Fruit fly (Drosophila melanogaster) whole organism, prepupa: Measurements from ENCODE around the gene CG15747.

Experiments used
- Blimp-1 ChIP-seq: fragments of 200-800 bp; sonication (Bioruptor generic); optimal IDR thresholded peaks from 3 replicates; lab custom pipeline; 2017; ENCODE audit warnings: missing biosample characterization, missing genetic modification characterization, mild to moderate bottlenecking, moderate library complexity, missing genetic modification reagents
- CG10631 ChIP-seq: fragments of 200-800 bp; sonication (Bioruptor generic); optimal IDR thresholded peaks from 2 replicates; lab custom pipeline; 2016; ENCODE audit warnings: missing biosample characterization, missing genetic modification characterization
- CG10669 ChIP-seq: fragments of 200-800 bp; sonication (Bioruptor generic); optimal IDR thresholded peaks from 3 replicates; lab custom pipeline; 2018; ENCODE audit warnings: missing biosample characterization, mild to moderate bottlenecking, missing genetic modification characterization, moderate library complexity
- CG11294 ChIP-seq: fragments of 200-800 bp; sonication (Bioruptor generic); IDR thresholded peaks from 2 replicates; pipeline ENCODE4 v1.3.6; 2022; ENCODE audit warnings: missing biosample characterization, missing genetic modification characterization
- CG11762 ChIP-seq: fragments of 200-800 bp; sonication (Bioruptor generic); optimal IDR thresholded peaks from 3 replicates; lab custom pipeline; 2016; ENCODE audit warnings: missing biosample characterization, missing genetic modification characterization; ENCODE audit not compliant: insufficient read depth
- CG11902 ChIP-seq: fragments of 200-800 bp; sonication (Bioruptor generic); optimal IDR thresholded peaks from 3 replicates; lab custom pipeline; 2016; ENCODE audit warnings: missing biosample characterization, missing genetic modification characterization
- CG3032 ChIP-seq: fragments of 200-800 bp; optimal IDR thresholded peaks from 2 replicates; lab custom pipeline; 2019; ENCODE audit warnings: missing biosample characterization, mild to moderate bottlenecking, missing genetic modification characterization, moderate library complexity
- CG31627 ChIP-seq: fragments of 200-800 bp; sonication (Bioruptor generic); optimal IDR thresholded peaks from 3 replicates; lab custom pipeline; 2016; ENCODE audit warnings: missing biosample characterization, missing genetic modification characterization
- CG32006 ChIP-seq: fragments of 200-800 bp; sonication (Bioruptor generic); optimal IDR thresholded peaks from 3 replicates; lab custom pipeline; 2017; ENCODE audit warnings: missing biosample characterization, mild to moderate bottlenecking, missing genetic modification characterization
- CG3919 ChIP-seq: fragments of 200-800 bp; sonication (Bioruptor generic); optimal IDR thresholded peaks from 3 replicates; lab custom pipeline; 2016; ENCODE audit warnings: missing biosample characterization, missing genetic modification characterization
- CG4318 ChIP-seq: fragments of 200-800 bp; sonication (Bioruptor generic); optimal IDR thresholded peaks from 3 replicates; lab custom pipeline; 2017; ENCODE audit warnings: missing biosample characterization, mild to moderate bottlenecking, missing genetic modification characterization
- CG6163 ChIP-seq: fragments of 200-800 bp; sonication (Bioruptor generic); IDR thresholded peaks from 3 replicates; pipeline ENCODE4 v1.3.6; 2022; ENCODE audit warnings: missing biosample characterization, missing genetic modification characterization
- CG6276 ChIP-seq: fragments of 200-800 bp; sonication (Bioruptor generic); optimal IDR thresholded peaks from 2 replicates; lab custom pipeline; 2017; ENCODE audit warnings: missing biosample characterization, mild to moderate bottlenecking, missing genetic modification characterization
- CG6792 ChIP-seq: fragments of 200-800 bp; sonication (Bioruptor generic); optimal IDR thresholded peaks from 3 replicates; lab custom pipeline; 2016; ENCODE audit warnings: missing biosample characterization, missing genetic modification characterization
- CG6808 ChIP-seq: fragments of 200-800 bp; sonication (Bioruptor generic); optimal IDR thresholded peaks from 3 replicates; lab custom pipeline; 2017; ENCODE audit warnings: missing biosample characterization, missing genetic modification characterization, mild to moderate bottlenecking, moderate library complexity, missing genetic modification reagents
- CG6854 ChIP-seq: fragments of 200-800 bp; sonication (Bioruptor generic); optimal IDR thresholded peaks from 2 replicates; lab custom pipeline; 2017; ENCODE audit warnings: missing biosample characterization, mild to moderate bottlenecking, missing genetic modification characterization
- CG7368 ChIP-seq: fragments of 200-800 bp; sonication (Bioruptor generic); optimal IDR thresholded peaks from 3 replicates; lab custom pipeline; 2016; ENCODE audit warnings: missing biosample characterization, missing genetic modification characterization
- CG8119 ChIP-seq: fragments of 200-800 bp; sonication (Bioruptor generic); IDR thresholded peaks from 3 replicates; pipeline ENCODE4 v1.3.6; 2022; ENCODE audit warnings: missing biosample characterization, missing genetic modification characterization
- CG8632 ChIP-seq: fragments of 200-800 bp; sonication (Bioruptor generic); optimal IDR thresholded peaks from 3 replicates; lab custom pipeline; 2016; ENCODE audit warnings: missing biosample characterization, missing genetic modification characterization
- CG9139 ChIP-seq: fragments of 200-800 bp; sonication (Bioruptor generic); optimal IDR thresholded peaks from 3 replicates; lab custom pipeline; 2017; ENCODE audit warnings: missing biosample characterization, mild to moderate bottlenecking, missing genetic modification characterization
- Eip78C ChIP-seq: fragments of 200-800 bp; sonication (Bioruptor generic); peaks from one replicate; lab custom pipeline; 2016; ENCODE audit warnings: missing biosample characterization, missing genetic modification characterization
- Eip93F ChIP-seq: fragments of 200-800 bp; sonication (Bioruptor generic); optimal IDR thresholded peaks from 2 replicates; lab custom pipeline; 2016; ENCODE audit warnings: missing biosample characterization, mild to moderate bottlenecking, missing genetic modification characterization
- Ets21C ChIP-seq: fragments of 200-800 bp; sonication (Bioruptor generic); optimal IDR thresholded peaks from 3 replicates; lab custom pipeline; 2016; ENCODE audit warnings: missing biosample characterization, missing genetic modification characterization
- Gug ChIP-seq: fragments of 200-800 bp; sonication (Bioruptor generic); IDR thresholded peaks from 2 replicates; pipeline ENCODE4 v1.3.6; 2022; ENCODE audit warnings: missing biosample characterization, missing genetic modification characterization
- Hr38 ChIP-seq: sonication (Bioruptor generic); optimal IDR thresholded peaks from 2 replicates; lab custom pipeline; 2016; ENCODE audit warnings: missing biosample characterization, missing genetic modification characterization
- Hr4 ChIP-seq: fragments of 200-800 bp; sonication (Bioruptor generic); optimal IDR thresholded peaks from 3 replicates; lab custom pipeline; 2016; ENCODE audit warnings: missing biosample characterization, missing genetic modification characterization
- Lpt ChIP-seq: fragments of 200-800 bp; sonication (Bioruptor generic); optimal IDR thresholded peaks from 3 replicates; lab custom pipeline; 2016; ENCODE audit warnings: missing biosample characterization, missing genetic modification characterization
- Met ChIP-seq: fragments of 200-800 bp; sonication (Bioruptor generic); optimal IDR thresholded peaks from 3 replicates; lab custom pipeline; 2016; ENCODE audit warnings: missing biosample characterization, missing genetic modification characterization
- OdsH ChIP-seq: fragments of 200-800 bp; sonication (Bioruptor generic); optimal IDR thresholded peaks from 3 replicates; lab custom pipeline; 2016; ENCODE audit warnings: missing biosample characterization, missing genetic modification characterization
- Smox ChIP-seq: fragments of 200-800 bp; sonication (Bioruptor generic); optimal IDR thresholded peaks from 3 replicates; lab custom pipeline; 2016; ENCODE audit warnings: missing biosample characterization, missing genetic modification characterization
- Sox102F ChIP-seq: fragments of 200-800 bp; sonication (Bioruptor generic); optimal IDR thresholded peaks from 2 replicates; lab custom pipeline; 2016; ENCODE audit warnings: missing biosample characterization, mild to moderate bottlenecking, missing genetic modification characterization
- Sox15 ChIP-seq: fragments of 200-800 bp; sonication (Bioruptor generic); optimal IDR thresholded peaks from 3 replicates; lab custom pipeline; 2016; ENCODE audit warnings: missing biosample characterization, missing genetic modification characterization
- acj6 ChIP-seq: fragments of 200-800 bp; sonication (Bioruptor generic); optimal IDR thresholded peaks from 3 replicates; lab custom pipeline; 2016; ENCODE audit warnings: missing biosample characterization, missing genetic modification characterization
- dac ChIP-seq: fragments of 200-800 bp; sonication (Bioruptor generic); optimal IDR thresholded peaks from 2 replicates; lab custom pipeline; 2017; ENCODE audit warnings: missing biosample characterization, mild to moderate bottlenecking, missing genetic modification characterization
- dsx ChIP-seq: fragments of 200-800 bp; optimal IDR thresholded peaks from 3 replicates; lab custom pipeline; 2019; ENCODE audit warnings: missing biosample characterization, mild to moderate bottlenecking, missing genetic modification characterization, moderate library complexity; ENCODE audit not compliant: poor library complexity, severe bottlenecking
- eg ChIP-seq: fragments of 200-800 bp; sonication (Bioruptor generic); IDR thresholded peaks from 3 replicates; pipeline ENCODE4 v1.3.6; 2022; ENCODE audit warnings: missing biosample characterization, missing genetic modification characterization
- fd59A ChIP-seq: fragments of 200-800 bp; sonication (Bioruptor generic); optimal IDR thresholded peaks from 2 replicates; lab custom pipeline; 2017; ENCODE audit warnings: missing biosample characterization, mild to moderate bottlenecking, missing genetic modification characterization, missing genetic modification reagents
- fd85E ChIP-seq: fragments of 200-800 bp; sonication (Bioruptor generic); optimal IDR thresholded peaks from 3 replicates; lab custom pipeline; 2016; ENCODE audit warnings: missing biosample characterization, missing genetic modification characterization
- fkh ChIP-seq: fragments of 200-800 bp; sonication (Bioruptor generic); optimal IDR thresholded peaks from 3 replicates; lab custom pipeline; 2017; ENCODE audit warnings: missing biosample characterization, mild to moderate bottlenecking, missing genetic modification characterization, moderate library complexity
- lz ChIP-seq: fragments of 200-800 bp; sonication (Bioruptor generic); optimal IDR thresholded peaks from 3 replicates; lab custom pipeline; 2016; ENCODE audit warnings: missing biosample characterization, missing genetic modification characterization
- net ChIP-seq: fragments of 200-800 bp; sonication (Bioruptor generic); optimal IDR thresholded peaks from 3 replicates; lab custom pipeline; 2016; ENCODE audit warnings: missing biosample characterization, missing genetic modification characterization
- pdm3 ChIP-seq: fragments of 200-800 bp; sonication (Bioruptor generic); optimal IDR thresholded peaks from 3 replicates; lab custom pipeline; 2016; ENCODE audit warnings: missing biosample characterization, missing genetic modification characterization
- salr ChIP-seq, 2 experiments: fragments of 200-800 bp; sonication (Bioruptor generic); optimal IDR thresholded peaks; 3 replicates each; lab custom pipeline; 2016 to 2018; ENCODE audit warnings: missing biosample characterization in 2 of 2, missing genetic modification characterization in 2 of 2, mild to moderate bottlenecking in 1 of 2
- spab ChIP-seq: fragments of 200-800 bp; sonication (Bioruptor generic); optimal IDR thresholded peaks from 2 replicates; lab custom pipeline; 2017; ENCODE audit warnings: missing biosample characterization, mild to moderate bottlenecking, missing genetic modification characterization, missing genetic modification reagents
- ss ChIP-seq, 2 experiments: fragments of 200-800 bp; sonication (Bioruptor generic); optimal IDR thresholded peaks; 2 replicates in 1 of 2; 3 replicates in 1 of 2; lab custom pipeline; 2017 to 2018; ENCODE audit warnings: mild to moderate bottlenecking in 2 of 2, missing biosample characterization in 2 of 2, missing genetic modification characterization in 2 of 2, moderate library complexity in 1 of 2
- svp ChIP-seq: fragments of 200-800 bp; sonication (Bioruptor generic); peaks from one replicate; lab custom pipeline; 2016; ENCODE audit warnings: missing biosample characterization, missing genetic modification characterization
- topi ChIP-seq: fragments of 200-800 bp; sonication (Bioruptor generic); optimal IDR thresholded peaks from 3 replicates; lab custom pipeline; 2016; ENCODE audit warnings: missing biosample characterization, missing genetic modification characterization
- vri ChIP-seq: fragments of 200-800 bp; sonication (Bioruptor generic); optimal IDR thresholded peaks from 3 replicates; lab custom pipeline; 2016; ENCODE audit warnings: missing biosample characterization, mild to moderate bottlenecking, missing genetic modification characterization

Gene CG15747

DNA sequence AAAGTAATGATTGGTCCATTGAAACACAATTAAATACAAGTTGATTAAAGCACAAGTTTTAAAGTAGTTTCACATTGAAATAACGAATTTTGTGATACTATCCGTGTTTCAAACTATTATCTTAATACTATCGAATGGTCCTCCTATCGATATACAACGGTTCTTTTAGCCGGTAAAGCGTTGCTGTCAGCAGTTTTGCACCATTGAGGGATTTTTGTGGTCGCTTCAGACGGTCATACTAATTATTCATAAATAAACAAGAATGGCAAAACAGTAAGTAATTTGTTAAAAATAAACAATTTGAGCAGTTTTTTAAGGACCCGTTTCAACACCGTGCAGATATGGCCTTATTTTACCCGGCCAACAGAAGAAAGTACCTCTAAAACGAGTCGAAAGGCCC lies at the start of gene CG15747:
TSS of gene CG15747 (plus strand) at position 206 of the 400 bp plus-strand sequence.
- no peak for TF ChIP-seq dsx (GFP tag; lab: Kevin White, UChicago)
- TF ChIP-seq OdsH (GFP tag; lab: Kevin White, UChicago): no peak
- no peak for TF ChIP-seq Met
- TF ChIP-seq CG11902 (GFP tag; lab: Kevin White, UChicago): no peak
- TF ChIP-seq fkh (GFP tag; lab: Kevin White, UChicago): peak; percentile 28
- no peak for TF ChIP-seq vri (GFP tag; lab: Kevin White, UChicago)
- TF ChIP-seq Eip78C: peak; percentile 11

DNA sequence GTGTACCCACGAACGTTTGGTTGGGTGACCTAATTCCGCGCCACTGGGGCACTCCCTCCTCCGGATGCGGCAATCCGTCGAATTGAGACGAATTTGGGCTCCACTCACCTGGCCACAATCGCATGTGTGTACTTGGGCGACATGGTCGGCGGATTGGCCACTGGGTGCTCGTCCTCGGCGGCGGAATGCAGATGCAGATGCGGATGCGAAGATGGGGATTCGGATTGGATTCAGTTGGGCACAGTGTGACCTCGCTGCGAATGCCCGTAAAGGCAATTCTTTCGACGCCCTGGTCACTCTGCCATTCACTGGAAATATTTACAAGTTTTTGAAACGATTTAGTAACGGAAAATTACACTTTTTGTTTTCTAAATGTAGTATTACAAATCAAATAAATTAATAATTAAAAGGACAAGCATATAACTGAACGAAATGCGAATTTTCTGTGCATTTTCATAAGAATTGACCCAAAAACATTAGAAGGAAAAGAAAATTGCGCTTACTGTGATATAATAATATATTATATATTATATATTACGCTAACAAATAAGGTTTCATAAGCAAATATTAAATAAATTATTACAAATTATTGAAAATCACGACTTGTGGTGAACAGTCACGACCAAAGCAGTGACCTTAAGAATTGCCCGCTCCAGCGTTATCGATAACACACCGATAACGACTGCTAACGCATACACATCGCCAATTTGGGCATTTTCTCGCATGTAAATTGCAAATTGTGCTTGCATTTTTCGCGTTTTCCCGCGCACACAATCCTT lies 41.5 kb upstream of the CG15747 start, which contains the start of gene CG1622:
TSS of gene CG1622 (plus strand) at position 678 of the 779 bp plus-strand sequence.
- TF ChIP-seq Sox102F (GFP tag; lab: Kevin White, UChicago): no peak
- no peak for TF ChIP-seq CG4318 (GFP tag; lab: Kevin White, UChicago)
- no peak for TF ChIP-seq CG6808 (GFP tag; lab: Kevin White, UChicago)
- TF ChIP-seq pdm3: no peak
- no peak for TF ChIP-seq Smox (GFP tag; lab: Kevin White, UChicago)
- TF ChIP-seq fkh (GFP tag; lab: Kevin White, UChicago): no peak
- no peak for TF ChIP-seq acj6 (GFP tag; lab: Kevin White, UChicago)
- TF ChIP-seq CG10631 (GFP tag; lab: Kevin White, UChicago): no peak
- TF ChIP-seq CG10669 (GFP tag; lab: Kevin White, UChicago): no peak
- TF ChIP-seq fd85E (GFP tag; lab: Kevin White, UChicago): no peak
- TF ChIP-seq CG11902 (GFP tag; lab: Kevin White, UChicago): no peak
- TF ChIP-seq CG3032: peak; percentile 33
- no peak for TF ChIP-seq salr (GFP tag; optimal IDR thresholded peaks at IDR 0.05; lab: Kevin White, UChicago)
- TF ChIP-seq fd59A: no peak
- TF ChIP-seq topi (GFP tag; lab: Kevin White, UChicago): no peak
- no peak for TF ChIP-seq Ets21C (GFP tag; lab: Kevin White, UChicago)
- peak; percentile 42; the same call in 1 of the 3 replicates for TF ChIP-seq CG6163 (GFP tag; lab: Robert Waterston, UW)
- TF ChIP-seq svp: no peak
- no peak for TF ChIP-seq spab (GFP tag; lab: Kevin White, UChicago)
- no peak for TF ChIP-seq CG32006 (GFP tag; lab: Kevin White, UChicago)
- TF ChIP-seq vri (GFP tag; lab: Kevin White, UChicago): no peak
- no peak for TF ChIP-seq CG11294 (GFP tag; lab: Robert Waterston, UW)
- TF ChIP-seq dac: no peak
- no peak for TF ChIP-seq lz (GFP tag; lab: Kevin White, UChicago)
- TF ChIP-seq CG3919 (GFP tag; lab: Kevin White, UChicago): peak; percentile 38
- no peak for TF ChIP-seq CG9139 (GFP tag; lab: Kevin White, UChicago)
- TF ChIP-seq net (GFP tag; lab: Kevin White, UChicago): no peak
- peak; percentile 5 for TF ChIP-seq CG31627 (GFP tag; lab: Kevin White, UChicago)
- TF ChIP-seq CG11762 (GFP tag; lab: Kevin White, UChicago): no peak
- TF ChIP-seq Eip93F (GFP tag; lab: Kevin White, UChicago): no peak
- TF ChIP-seq OdsH (GFP tag; lab: Kevin White, UChicago): no peak
- TF ChIP-seq CG8632: no peak
- TF ChIP-seq Hr38: no peak
- TF ChIP-seq CG8119 (GFP tag; lab: Robert Waterston, UW): no peak
- no peak for TF ChIP-seq Blimp-1 (GFP tag; lab: Kevin White, UChicago)
- no peak for TF ChIP-seq ss (GFP tag; optimal IDR thresholded peaks at IDR 0.05; lab: Kevin White, UChicago)
- TF ChIP-seq Hr4 (GFP tag; lab: Kevin White, UChicago): no peak
- peak; percentile 51 for TF ChIP-seq Eip78C
- peak; percentile 12 for TF ChIP-seq CG6792
- TF ChIP-seq Sox15: no peak
- TF ChIP-seq CG7368 (GFP tag; lab: Kevin White, UChicago): no peak
- no peak for TF ChIP-seq Lpt (GFP tag; lab: Kevin White, UChicago)
- no peak for TF ChIP-seq Gug (GFP tag; lab: Robert Waterston, UW)
- TF ChIP-seq eg (GFP tag; lab: Robert Waterston, UW): peak; percentile 44; the same call in 2 of the 3 replicates
- no peak for TF ChIP-seq dsx (GFP tag; lab: Kevin White, UChicago)
- no peak for TF ChIP-seq CG6276
- TF ChIP-seq CG6854: no peak
